Fruit fly (Drosophila melanogaster): ENCODE data around the gene Gapvd1.

Gapvd1 gene

dm6 chrX:11283570-11283969 is 41.6 kb upstream of the Gapvd1 start (continued):
- TF ChIP-seq Antp (GFP tag; optimal IDR thresholded peaks at IDR 0.05): peak; percentile 33
- peak; percentile 15 for TF ChIP-seq Sox102F (GFP tag; optimal IDR thresholded peaks at IDR 0.05)
- TF ChIP-seq sima (GFP tag; optimal IDR thresholded peaks at IDR 0.05): no peak
- 0 out of 2 replicates have a peak, but pooled peaks have one; percentile 17 for TF ChIP-seq Ptx1 (GFP tag; IDR thresholded peaks at IDR 0.05)
- no peak for TF ChIP-seq CG9817 (tag; optimal IDR thresholded peaks at IDR 0.05)
- TF ChIP-seq ro (GFP tag; IDR thresholded peaks at IDR 0.05): no peak

DNA sequence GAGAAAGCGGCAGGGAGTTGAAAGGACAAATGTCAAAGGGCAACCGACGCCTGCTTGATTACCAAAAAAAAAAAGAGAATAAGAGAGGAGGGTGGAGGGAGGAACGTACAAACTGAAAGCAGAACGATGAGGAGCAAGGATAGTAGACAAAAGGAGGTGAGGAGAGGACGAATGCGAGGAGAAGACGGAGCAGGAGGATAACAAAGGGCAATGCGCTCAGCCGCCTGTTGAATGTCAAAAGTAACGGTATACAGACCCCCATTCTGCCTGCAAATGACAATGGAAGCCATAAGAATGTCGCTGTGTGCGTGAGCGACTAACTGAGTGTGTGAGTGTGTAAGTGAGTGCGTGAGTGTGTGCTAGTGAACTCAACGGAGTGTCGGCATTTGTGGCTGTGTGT is 40.2 kb upstream of the Gapvd1 start:
- TF ChIP-seq CG6254 (GFP tag; optimal IDR thresholded peaks at IDR 0.05): no peak
- peak; percentile 47 for TF ChIP-seq abd-A (tag; optimal IDR thresholded peaks at IDR 0.05)
- peak; percentile 90 for TF ChIP-seq scrt (GFP tag; optimal IDR thresholded peaks at IDR 0.05)
- TF ChIP-seq crol (GFP tag; IDR thresholded peaks at IDR 0.05): 0 out of 2 replicates have a peak, but pooled peaks have one; percentile 18

DNA sequence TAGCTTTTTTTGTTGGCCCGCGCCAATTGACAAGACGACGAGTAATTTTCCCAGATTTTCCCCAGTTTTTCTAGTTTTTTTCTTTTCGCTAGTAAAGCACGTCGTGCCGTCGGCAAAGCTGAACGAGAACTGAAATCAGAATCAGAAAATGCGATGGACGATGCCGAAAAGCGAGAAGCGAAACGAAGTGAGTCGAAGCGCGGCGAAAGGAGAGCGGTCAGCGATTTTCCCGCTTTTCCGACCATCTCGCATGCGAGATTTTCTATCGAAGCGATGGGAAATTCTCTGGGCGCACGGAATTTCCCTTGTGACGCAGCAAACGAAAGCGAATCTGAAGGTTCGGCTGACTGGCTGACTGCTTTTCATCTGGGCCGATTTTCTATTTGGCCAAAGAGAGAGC is 31.6 kb upstream of the Gapvd1 start:
- TF ChIP-seq CG6765 (GFP tag; optimal IDR thresholded peaks at IDR 0.05): no peak
- no peak for TF ChIP-seq Trl (optimal IDR thresholded peaks at IDR 0.05)
- no peak for TF ChIP-seq Trl (GFP tag; optimal IDR thresholded peaks at IDR 0.05)
- no peak for TF ChIP-seq lola (GFP tag; optimal IDR thresholded peaks at IDR 0.05)
- no peak for TF ChIP-seq Hey (tag; optimal IDR thresholded peaks at IDR 0.05)
- TF ChIP-seq Jarid2 (GFP tag; optimal IDR thresholded peaks at IDR 0.05): peak; percentile 18
- no peak for TF ChIP-seq CG16815 (GFP tag; optimal IDR thresholded peaks at IDR 0.05)
- no peak for TF ChIP-seq sim (GFP tag; IDR thresholded peaks at IDR 0.05)
- TF ChIP-seq CG13894 (tag; optimal IDR thresholded peaks at IDR 0.05): no peak
- TF ChIP-seq rib (GFP tag; IDR thresholded peaks at IDR 0.05): no peak
- no peak for TF ChIP-seq CG17568 (GFP tag; optimal IDR thresholded peaks at IDR 0.05)
- TF ChIP-seq CG10565 (GFP tag; optimal IDR thresholded peaks at IDR 0.05): no peak
- TF ChIP-seq Deaf1 (tag; optimal IDR thresholded peaks at IDR 0.05): peak; percentile 90

DNA sequence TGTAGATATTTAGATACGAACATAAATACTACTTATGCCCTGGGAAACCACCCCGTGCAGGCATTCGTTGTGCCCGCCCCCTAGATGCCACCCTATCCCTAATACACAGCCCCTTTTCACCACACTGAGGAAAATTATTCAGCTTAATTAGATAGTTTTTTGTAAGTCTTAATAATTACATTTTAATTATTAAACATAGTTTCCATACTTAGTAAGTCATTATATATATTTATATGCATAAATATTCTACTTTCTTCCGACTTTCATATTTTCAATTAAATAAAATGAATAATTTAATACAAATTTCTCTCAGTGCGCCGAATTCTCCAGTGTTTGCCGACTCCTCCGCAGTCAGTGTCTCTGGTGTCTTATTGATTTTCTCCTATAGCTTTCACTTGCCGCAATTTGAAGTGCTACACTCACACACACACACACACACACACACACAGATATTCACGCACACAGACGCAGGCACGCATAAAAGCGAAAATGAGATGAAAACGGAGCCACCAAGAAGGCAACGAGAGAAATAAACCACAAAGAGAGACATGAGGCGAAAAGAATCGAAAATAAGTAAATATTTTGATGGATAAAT is 29.7 kb upstream of the Gapvd1 start:
- TF ChIP-seq Chrac-16 (GFP tag; optimal IDR thresholded peaks at IDR 0.05) (no peak), CG10462 (GFP tag; optimal IDR thresholded peaks at IDR 0.05) (no peak), Fer3 (tag; optimal IDR thresholded peaks at IDR 0.05) (peak; percentile 10), CG34376 (GFP tag; optimal IDR thresholded peaks at IDR 0.05) (no peak), sc (optimal IDR thresholded peaks at IDR 0.05) (no peak), sc (GFP tag; optimal IDR thresholded peaks at IDR 0.05) (no peak), CG10147 (GFP tag; optimal IDR thresholded peaks at IDR 0.05) (no peak), CG6813 (GFP tag; optimal IDR thresholded peaks at IDR 0.05) (no peak), lov (optimal IDR thresholded peaks at IDR 0.05) (no peak), lov (GFP tag; IDR thresholded peaks at IDR 0.05) (no peak), CG2678 (tag; optimal IDR thresholded peaks at IDR 0.05) (peak; percentile 65), CG8924 (tag; optimal IDR thresholded peaks at IDR 0.05) (peak; percentile 23), jumu (GFP tag; optimal IDR thresholded peaks at IDR 0.05) (no peak), nom (GFP tag; optimal IDR thresholded peaks at IDR 0.05) (no peak), exex (tag; optimal IDR thresholded peaks at IDR 0.05) (no peak), tll (GFP tag; optimal IDR thresholded peaks at IDR 0.05) (no peak), Ets97D (GFP tag; optimal IDR thresholded peaks at IDR 0.05) (no peak), CG11085 (GFP tag; IDR thresholded peaks at IDR 0.05) (no peak), knrl (GFP tag; IDR thresholded peaks at IDR 0.05; ENCODE audit: partially characterized antibody) (no peak), klu (GFP tag; IDR thresholded peaks at IDR 0.05) (no peak), Adf1 (GFP tag; IDR thresholded peaks at IDR 0.05) (no peak), ab (GFP tag; optimal IDR thresholded peaks at IDR 0.05) (no peak), CG11504 (tag; optimal IDR thresholded peaks at IDR 0.05) (peak; percentile 51), CG4328 (GFP tag; optimal IDR thresholded peaks at IDR 0.05) (no peak)

All from whole organism, embryonic.